Worm (Caenorhabditis elegans) whole organism, young adult: ENCODE measurements around the gene ceh-32.

Experiments
- F22D6.2 ChIP-seq: sonication (generic microtip); optimal IDR thresholded peaks from 2 replicates; lab custom pipeline; 2016; ENCODE audit warnings: mild to moderate bottlenecking, missing genetic modification characterization, missing compliant biosample characterization
- Y67H2A.10 ChIP-seq: fragments of 200-800 bp; sonication (Bioruptor generic); conservative IDR thresholded peaks from 2 replicates; pipeline ENCODE4 v1.3.6; 2022; ENCODE audit warnings: missing genetic modification reagents, missing genetic modification characterization, missing compliant biosample characterization
- chd-7 ChIP-seq: sonication (generic microtip); optimal IDR thresholded peaks from 2 replicates; lab custom pipeline; 2016; ENCODE audit warnings: mild to moderate bottlenecking, missing genetic modification characterization, moderate library complexity, missing compliant biosample characterization
- dpl-1 ChIP-seq: fragments of 150-350 bp; optimal IDR thresholded peaks from 2 replicates; lab custom pipeline; 2014; ENCODE audit warnings: missing biosample characterization, missing genetic modification reagents, missing genetic modification characterization
- ets-4 ChIP-seq: fragments of 200-800 bp; sonication (Bioruptor generic); optimal IDR thresholded peaks from 2 replicates; lab custom pipeline; 2018; ENCODE audit warnings: mild to moderate bottlenecking, missing genetic modification characterization, missing compliant biosample characterization
- let-526 ChIP-seq: fragments of 200-800 bp; sonication (Bioruptor generic); IDR thresholded peaks from 2 replicates; pipeline ENCODE4 v1.3.6; 2022; ENCODE audit warnings: missing genetic modification reagents, missing genetic modification characterization, missing compliant biosample characterization
- nhr-27 ChIP-seq: fragments of 200-800 bp; sonication (Bioruptor generic); optimal IDR thresholded peaks from 2 replicates; lab custom pipeline; 2018; ENCODE audit warnings: mild to moderate bottlenecking, missing genetic modification characterization, moderate library complexity, missing compliant biosample characterization
- pha-4 ChIP-seq: fragments of 150-350 bp; sonication (generic microtip); optimal IDR thresholded peaks from 2 replicates; lab custom pipeline; 2014; ENCODE audit warnings: missing biosample characterization, missing genetic modification reagents, missing genetic modification characterization
- unc-130 ChIP-seq: sonication (generic microtip); optimal IDR thresholded peaks from 2 replicates; lab custom pipeline; 2016; ENCODE audit warnings: missing genetic modification reagents, missing genetic modification characterization, missing compliant biosample characterization
- unc-62 ChIP-seq: fragments of 150-350 bp; optimal IDR thresholded peaks from 2 replicates; lab custom pipeline; 2014; ENCODE audit warnings: missing biosample characterization, missing genetic modification reagents, missing genetic modification characterization

- TF ChIP-seq dpl-1 (GFP tag; lab: Kevin White, UChicago), result no peak
- no peak for TF ChIP-seq ets-4 (GFP tag; lab: Kevin White, UChicago)
- TF ChIP-seq unc-130 (GFP tag; lab: Kevin White, UChicago), result no peak
- no peak for TF ChIP-seq pha-4
- TF ChIP-seq let-526 (GFP tag; lab: Robert Waterston, UW), result no peak
- TF ChIP-seq chd-7 (tag; lab: Kevin White, UChicago), result no peak
- TF ChIP-seq nhr-27, result no peak
- TF ChIP-seq Y67H2A.10 (GFP tag; lab: Robert Waterston, UW), result no peak
- no peak for TF ChIP-seq F22D6.2 (tag; lab: Kevin White, UChicago)
- no peak for TF ChIP-seq unc-62 (GFP tag; lab: Kevin White, UChicago)
These were observed 31.3 kb downstream of the ceh-32 start for ce11 chrV:11673746-11674365.
